Worm (Caenorhabditis elegans) whole organism, L2 larva: Measurements from ENCODE around the gene C07H4.1.

Experiments used
- C34F6.9 ChIP-seq: fragments of 150-350 bp; optimal IDR thresholded peaks from 2 replicates; lab custom pipeline; 2014; ENCODE audit warnings: missing biosample characterization, missing genetic modification characterization
- ceh-16 ChIP-seq: fragments of 150-350 bp; optimal IDR thresholded peaks from 2 replicates; lab custom pipeline; 2014; ENCODE audit warnings: missing biosample characterization, missing genetic modification characterization
- egl-27 ChIP-seq: sonication (generic microtip); optimal IDR thresholded peaks from 3 replicates; lab custom pipeline; 2017; ENCODE audit warnings: missing biosample characterization, missing genetic modification reagents, missing genetic modification characterization
- nhr-11 ChIP-seq: fragments of 150-350 bp; optimal IDR thresholded peaks from 2 replicates; lab custom pipeline; 2014; ENCODE audit warnings: missing biosample characterization, missing genetic modification characterization
- nhr-12 ChIP-seq: fragments of 150-350 bp; optimal IDR thresholded peaks from 2 replicates; lab custom pipeline; 2014; ENCODE audit warnings: missing biosample characterization, missing genetic modification characterization
- nhr-6 ChIP-seq: fragments of 150-350 bp; optimal IDR thresholded peaks from 2 replicates; lab custom pipeline; 2014; ENCODE audit warnings: missing biosample characterization, missing genetic modification characterization
- skn-1 ChIP-seq: sonication (generic microtip); optimal IDR thresholded peaks from 2 replicates; lab custom pipeline; 2017; ENCODE audit warnings: missing biosample characterization, missing genetic modification characterization
- snpc-4 ChIP-seq: fragments of 150-350 bp; optimal IDR thresholded peaks from 2 replicates; lab custom pipeline; 2014; ENCODE audit warnings: missing biosample characterization, missing genetic modification characterization
- unc-62 ChIP-seq: fragments of 150-350 bp; optimal IDR thresholded peaks from 2 replicates; lab custom pipeline; 2014; ENCODE audit warnings: missing biosample characterization, missing genetic modification reagents, missing genetic modification characterization
- zag-1 ChIP-seq: fragments of 150-350 bp; optimal IDR thresholded peaks from 2 replicates; lab custom pipeline; 2014; ENCODE audit warnings: missing biosample characterization, missing genetic modification characterization
- ztf-11 ChIP-seq: sonication (generic microtip); optimal IDR thresholded peaks from 2 replicates; lab custom pipeline; 2017; ENCODE audit warnings: missing biosample characterization, missing genetic modification characterization
- ztf-4 ChIP-seq: fragments of 150-350 bp; optimal IDR thresholded peaks from 2 replicates; lab custom pipeline; 2014; ENCODE audit warnings: missing biosample characterization, missing genetic modification characterization

ce11 chrII:9132338-9132737 is 38.9 kb upstream of the C07H4.1 start:
- TF ChIP-seq nhr-6 (no peak), ceh-16 (no peak), egl-27 (tag; lab: Kevin White, UChicago) (no peak), ztf-11 (tag; lab: Kevin White, UChicago) (no peak), nhr-11 (tag; lab: Kevin White, UChicago) (no peak), zag-1 (tag; lab: Kevin White, UChicago) (no peak), unc-62 (GFP tag; lab: Kevin White, UChicago) (no peak), nhr-12 (tag; lab: Kevin White, UChicago) (no peak), ztf-4 (tag; lab: Kevin White, UChicago) (no peak), skn-1 (tag; lab: Kevin White, UChicago) (no peak), snpc-4 (no peak), C34F6.9 (tag; lab: Kevin White, UChicago) (no peak)
